Fruit fly (Drosophila melanogaster) whole organism, adult: Measurements from ENCODE around the gene pes.

Source experiments
- CG11617 ChIP-seq: fragments of 200-800 bp; sonication (Bioruptor generic); optimal IDR thresholded peaks from 2 replicates; lab custom pipeline; 2017; ENCODE audit warnings: mild to moderate bottlenecking, missing biosample characterization, missing genetic modification reagents, missing genetic modification characterization
- CG12768 ChIP-seq: fragments of 200-800 bp; sonication (Bioruptor generic); optimal IDR thresholded peaks from 2 replicates; lab custom pipeline; 2017; ENCODE audit warnings: missing biosample characterization, missing genetic modification characterization, mild to moderate bottlenecking, moderate library complexity, missing genetic modification reagents
- CG33017 ChIP-seq: fragments of 200-800 bp; sonication (Bioruptor generic); optimal IDR thresholded peaks from 2 replicates; lab custom pipeline; 2018; ENCODE audit warnings: missing biosample characterization, mild to moderate bottlenecking, missing genetic modification characterization, moderate library complexity
- CG5204 ChIP-seq: fragments of 200-800 bp; sonication (Bioruptor generic); optimal IDR thresholded peaks from 2 replicates; lab custom pipeline; 2016; ENCODE audit warnings: missing biosample characterization, missing genetic modification characterization
- CG7045 ChIP-seq: fragments of 200-800 bp; sonication (Bioruptor generic); optimal IDR thresholded peaks from 2 replicates; lab custom pipeline; 2017; ENCODE audit warnings: missing biosample characterization, mild to moderate bottlenecking, missing genetic modification characterization
- Clk ChIP-seq: fragments of 200-800 bp; sonication (Bioruptor generic); optimal IDR thresholded peaks from 2 replicates; lab custom pipeline; 2017; ENCODE audit warnings: missing biosample characterization, missing genetic modification characterization
- Hr96 ChIP-seq: fragments of 200-800 bp; sonication (Bioruptor generic); optimal IDR thresholded peaks from 2 replicates; lab custom pipeline; 2016; ENCODE audit warnings: missing biosample characterization, missing genetic modification characterization
- Mnt ChIP-seq: fragments of 200-800 bp; sonication (Bioruptor generic); optimal IDR thresholded peaks from 2 replicates; lab custom pipeline; 2016; ENCODE audit warnings: missing biosample characterization, mild to moderate bottlenecking, missing genetic modification characterization
- cic ChIP-seq: fragments of 200-800 bp; sonication (Bioruptor generic); optimal IDR thresholded peaks from 2 replicates; lab custom pipeline; 2017; ENCODE audit warnings: missing biosample characterization, mild to moderate bottlenecking, missing genetic modification characterization, moderate library complexity
- cnc ChIP-seq, 2 experiments: fragments of >200 bp; optimal IDR thresholded peaks; 2 replicates each; lab custom pipeline; 2017
- kay ChIP-seq: fragments of 200-800 bp; sonication (Bioruptor generic); peaks from one replicate; lab custom pipeline; 2016; ENCODE audit warnings: missing biosample characterization, missing genetic modification characterization, borderline replicate concordance
- toe ChIP-seq: fragments of 200-800 bp; sonication (Bioruptor generic); optimal IDR thresholded peaks from 2 replicates; lab custom pipeline; 2016; ENCODE audit warnings: missing biosample characterization, missing genetic modification characterization

dm6 chr2L:7952351-7952750, 41.6 kb downstream of the pes start:
- TF ChIP-seq CG7045 (GFP tag; lab: Kevin White, UChicago) (no peak), Mnt (GFP tag; lab: Kevin White, UChicago) (no peak), Clk (GFP tag; lab: Kevin White, UChicago) (no peak), Hr96 (GFP tag; lab: Kevin White, UChicago) (no peak), kay (peak; percentile 58), CG11617 (GFP tag; lab: Kevin White, UChicago) (no peak), cic (GFP tag; lab: Kevin White, UChicago) (no peak), cnc (optimal IDR thresholded peaks at IDR 0.05; lab: Kevin White, UChicago) (no peak), CG5204 (no peak), CG33017 (no peak), CG12768 (GFP tag; lab: Kevin White, UChicago) (no peak), toe (no peak)
